Fruit fly (Drosophila melanogaster) whole organism, embryonic: ENCODE results near the gene CG13766.

ENCODE experiments used
- Aef1 ChIP-seq: fragments of 200-800 bp; sonication (Bioruptor generic); IDR thresholded peaks from 3 replicates; pipeline ENCODE4 v1.3.6; 2022; ENCODE audit warnings: missing biosample characterization, missing genetic modification characterization
- Asciz ChIP-seq: fragments of 200-800 bp; sonication (Bioruptor generic); optimal IDR thresholded peaks from 2 replicates; lab custom pipeline; 2017; ENCODE audit warnings: missing biosample characterization, mild to moderate bottlenecking, missing genetic modification characterization, missing genetic modification reagents
- Blimp-1 ChIP-seq: fragments of 200-800 bp; sonication (Bioruptor generic); optimal IDR thresholded peaks from 3 replicates; lab custom pipeline; 2018; ENCODE audit warnings: missing biosample characterization, missing genetic modification characterization, mild to moderate bottlenecking, moderate library complexity, missing genetic modification reagents
- Bteb2 ChIP-seq: fragments of 200-800 bp; sonication (Bioruptor generic); optimal IDR thresholded peaks from 2 replicates; lab custom pipeline; 2016; ENCODE audit warnings: missing biosample characterization, missing genetic modification characterization
- C15 ChIP-seq: fragments of 200-800 bp; sonication (Bioruptor generic); IDR thresholded peaks from 3 replicates; pipeline ENCODE4 v1.3.6; 2022; ENCODE audit warnings: missing biosample characterization, missing genetic modification characterization
- CG10565 ChIP-seq: fragments of 200-800 bp; sonication (Bioruptor generic); optimal IDR thresholded peaks from 3 replicates; lab custom pipeline; 2016; ENCODE audit warnings: missing biosample characterization, mild to moderate bottlenecking, missing genetic modification characterization
- CG10654 ChIP-seq: fragments of 200-800 bp; sonication (Bioruptor generic); optimal IDR thresholded peaks from 2 replicates; lab custom pipeline; 2016; ENCODE audit warnings: missing biosample characterization, missing genetic modification characterization
- CG11247 ChIP-seq: fragments of 200-800 bp; sonication (Bioruptor generic); IDR thresholded peaks from 2 replicates; pipeline ENCODE4 v1.3.6; 2022; ENCODE audit warnings: missing biosample characterization, missing genetic modification characterization
- CG12299 ChIP-seq: fragments of 200-800 bp; sonication (Bioruptor generic); optimal IDR thresholded peaks from 2 replicates; lab custom pipeline; 2018; ENCODE audit warnings: missing biosample characterization, mild to moderate bottlenecking, missing genetic modification characterization
- CG2199 ChIP-seq: fragments of 200-800 bp; sonication (Bioruptor generic); IDR thresholded peaks from 3 replicates; pipeline ENCODE4 v1.3.6; 2022; ENCODE audit warnings: missing biosample characterization, missing genetic modification characterization
- CG2875 ChIP-seq: fragments of 200-800 bp; sonication (Bioruptor generic); optimal IDR thresholded peaks from 2 replicates; lab custom pipeline; 2017; ENCODE audit warnings: missing biosample characterization, mild to moderate bottlenecking, missing genetic modification characterization, missing genetic modification reagents
- CG30020 ChIP-seq: fragments of 200-800 bp; optimal IDR thresholded peaks from 2 replicates; lab custom pipeline; 2019; ENCODE audit warnings: missing biosample characterization, mild to moderate bottlenecking, missing genetic modification characterization, moderate library complexity
- CG31388 ChIP-seq: fragments of 200-800 bp; sonication (Bioruptor generic); optimal IDR thresholded peaks from 2 replicates; lab custom pipeline; 2016; ENCODE audit warnings: missing biosample characterization, missing genetic modification characterization
- CG32767 ChIP-seq: fragments of 200-800 bp; sonication (Bioruptor generic); IDR thresholded peaks from 2 replicates; pipeline ENCODE4 v1.3.6; 2022; ENCODE audit warnings: missing biosample characterization, missing genetic modification characterization
- CG4424 ChIP-seq: fragments of 200-800 bp; sonication (Bioruptor generic); optimal IDR thresholded peaks from 3 replicates; lab custom pipeline; 2016; ENCODE audit warnings: missing biosample characterization, missing genetic modification characterization
- CG4617 ChIP-seq: fragments of 200-800 bp; sonication (Bioruptor generic); optimal IDR thresholded peaks from 3 replicates; lab custom pipeline; 2016; ENCODE audit warnings: missing biosample characterization, missing genetic modification characterization, borderline replicate concordance
- CG7556 ChIP-seq: fragments of 200-800 bp; sonication (Bioruptor generic); optimal IDR thresholded peaks from 2 replicates; lab custom pipeline; 2017; ENCODE audit warnings: missing biosample characterization, mild to moderate bottlenecking, missing genetic modification characterization
- CG7745 ChIP-seq: fragments of 200-800 bp; sonication (Bioruptor generic); optimal IDR thresholded peaks from 2 replicates; lab custom pipeline; 2018; ENCODE audit warnings: missing biosample characterization, mild to moderate bottlenecking, missing genetic modification characterization, moderate library complexity
- CG9797 ChIP-seq: fragments of 200-800 bp; sonication (Bioruptor generic); optimal IDR thresholded peaks from 3 replicates; lab custom pipeline; 2018; ENCODE audit warnings: missing biosample characterization, mild to moderate bottlenecking, missing genetic modification characterization
- CG9876 ChIP-seq: fragments of 200-800 bp; sonication (Bioruptor generic); optimal IDR thresholded peaks from 2 replicates; lab custom pipeline; 2016; ENCODE audit warnings: missing biosample characterization, missing genetic modification characterization
- Deaf1 ChIP-seq: fragments of 200-800 bp; optimal IDR thresholded peaks from 3 replicates; lab custom pipeline; 2019; ENCODE audit warnings: missing biosample characterization, mild to moderate bottlenecking, missing genetic modification characterization, moderate library complexity
- Ets65A ChIP-seq: fragments of 200-800 bp; sonication (Bioruptor generic); peaks from one replicate; lab custom pipeline; 2016; ENCODE audit warnings: missing biosample characterization, missing genetic modification characterization
- Gsc ChIP-seq: fragments of 200-800 bp; sonication (Bioruptor generic); IDR thresholded peaks from 2 replicates; pipeline ENCODE4 v1.3.6; 2022; ENCODE audit warnings: missing biosample characterization, missing genetic modification characterization
- Hr78 ChIP-seq, 2 experiments: fragments of 200-800 bp in 1 of 2; fragments of >200 bp in 1 of 2; sonication (Bioruptor generic) in 1 of 2; optimal IDR thresholded peaks; 2 replicates each; lab custom pipeline; 2017 to 2019; ENCODE audit warnings: missing biosample characterization in 2 of 2, missing genetic modification characterization in 2 of 2, mild to moderate bottlenecking in 1 of 2, moderate library complexity in 1 of 2
- Mrtf ChIP-seq: fragments of 200-800 bp; sonication (Bioruptor generic); IDR thresholded peaks from 3 replicates; pipeline ENCODE4 v1.3.6; 2022; ENCODE audit warnings: missing biosample characterization, missing genetic modification characterization
- NFAT ChIP-seq: fragments of 200-800 bp; sonication (Bioruptor generic); IDR thresholded peaks from 2 replicates; pipeline ENCODE4 v1.3.6; 2022; ENCODE audit warnings: missing biosample characterization, missing genetic modification characterization
- NK7.1 ChIP-seq: fragments of 200-800 bp; sonication (Bioruptor generic); optimal IDR thresholded peaks from 3 replicates; lab custom pipeline; 2016; ENCODE audit warnings: missing biosample characterization, missing genetic modification characterization
- Neu2 ChIP-seq: fragments of 200-800 bp; sonication (Bioruptor generic); optimal IDR thresholded peaks from 3 replicates; lab custom pipeline; 2016; ENCODE audit warnings: missing biosample characterization, missing genetic modification characterization, borderline replicate concordance
- Pdp1 ChIP-seq, 2 experiments: fragments of 200-800 bp; sonication (Bioruptor generic); optimal IDR thresholded peaks; 3 replicates each; lab custom pipeline; 2016; ENCODE audit warnings: missing biosample characterization in 2 of 2, missing genetic modification characterization in 2 of 2, mild to moderate bottlenecking in 1 of 2, moderate library complexity in 1 of 2
- Usf ChIP-seq: fragments of 200-800 bp; sonication (Bioruptor generic); optimal IDR thresholded peaks from 2 replicates; lab custom pipeline; 2017; ENCODE audit warnings: missing genotype, missing biosample characterization, missing genetic modification characterization
- btn ChIP-seq: fragments of 200-800 bp; sonication (Bioruptor generic); optimal IDR thresholded peaks from 2 replicates; lab custom pipeline; 2016; ENCODE audit warnings: missing biosample characterization, missing genetic modification characterization
- caup ChIP-seq: fragments of 200-800 bp; sonication (Bioruptor generic); optimal IDR thresholded peaks from 3 replicates; lab custom pipeline; 2017; ENCODE audit warnings: missing biosample characterization, mild to moderate bottlenecking, missing genetic modification characterization, moderate library complexity; ENCODE audit not compliant: severe bottlenecking
- crol ChIP-seq: fragments of 200-800 bp; sonication (Bioruptor generic); IDR thresholded peaks from 2 replicates; pipeline ENCODE4 v1.3.6; 2022; ENCODE audit warnings: missing biosample characterization, missing genetic modification characterization
- danr ChIP-seq: fragments of 200-800 bp; sonication (Bioruptor generic); IDR thresholded peaks from 2 replicates; pipeline ENCODE4 v1.3.6; 2022; ENCODE audit warnings: missing biosample characterization, missing genetic modification characterization
- grn ChIP-seq: fragments of 200-800 bp; sonication (Bioruptor generic); optimal IDR thresholded peaks from 3 replicates; lab custom pipeline; 2017; ENCODE audit warnings: missing biosample characterization, missing genetic modification characterization
- hkb ChIP-seq, 2 experiments: fragments of 200-800 bp in 1 of 2; fragments of >200 bp in 1 of 2; sonication (Bioruptor generic) in 1 of 2; IDR thresholded peaks in 1 of 2; optimal IDR thresholded peaks in 1 of 2; 2 replicates each; pipeline versions ENCODE4 v1.3.6 to Lab custom; 2017 to 2022; ENCODE audit warnings: missing biosample characterization in 1 of 2, missing genetic modification characterization in 1 of 2
- hth ChIP-seq: fragments of >200 bp; optimal IDR thresholded peaks from 2 replicates; lab custom pipeline; 2017; ENCODE audit warnings: inconsistent platforms
- jigr1 ChIP-seq: fragments of 200-800 bp; sonication (Bioruptor generic); IDR thresholded peaks from 3 replicates; pipeline ENCODE4 v1.3.6; 2022; ENCODE audit warnings: missing biosample characterization, missing genetic modification characterization
- kni ChIP-seq: fragments of 200-800 bp; sonication (Bioruptor generic); optimal IDR thresholded peaks from 3 replicates; lab custom pipeline; 2017; ENCODE audit warnings: mild to moderate bottlenecking, missing biosample characterization, missing genetic modification reagents, missing genetic modification characterization
- mld ChIP-seq: fragments of 200-800 bp; sonication (Bioruptor generic); IDR thresholded peaks from 3 replicates; pipeline ENCODE4 v1.3.6; 2022; ENCODE audit warnings: missing biosample characterization, missing genetic modification characterization; ENCODE audit not compliant: partially characterized antibody
- oc ChIP-seq: fragments of 200-800 bp; sonication (Bioruptor generic); optimal IDR thresholded peaks from 2 replicates; lab custom pipeline; 2018; ENCODE audit warnings: missing biosample characterization, mild to moderate bottlenecking, missing genetic modification characterization, moderate library complexity
- org-1 ChIP-seq: fragments of 200-800 bp; sonication (Bioruptor generic); optimal IDR thresholded peaks from 2 replicates; lab custom pipeline; 2017; ENCODE audit warnings: missing biosample characterization, missing genetic modification characterization
- phol ChIP-seq: fragments of 200-800 bp; sonication (Bioruptor generic); optimal IDR thresholded peaks from 3 replicates; lab custom pipeline; 2018; ENCODE audit warnings: missing biosample characterization, mild to moderate bottlenecking, missing genetic modification characterization, moderate library complexity
- pros ChIP-seq: fragments of 200-800 bp; sonication (Bioruptor generic); optimal IDR thresholded peaks from 3 replicates; lab custom pipeline; 2019; ENCODE audit warnings: missing biosample characterization, mild to moderate bottlenecking, missing genetic modification characterization, moderate library complexity
- psq ChIP-seq: fragments of 200-800 bp; sonication (Bioruptor generic); optimal IDR thresholded peaks from 2 replicates; lab custom pipeline; 2017; ENCODE audit warnings: missing biosample characterization, missing genetic modification characterization
- sqz ChIP-seq: fragments of 200-800 bp; sonication (Bioruptor generic); optimal IDR thresholded peaks from 3 replicates; lab custom pipeline; 2018; ENCODE audit warnings: missing biosample characterization, mild to moderate bottlenecking, missing genetic modification characterization
- stc ChIP-seq: fragments of 200-800 bp; sonication (Bioruptor generic); IDR thresholded peaks from 2 replicates; pipeline ENCODE4 v1.3.6; 2022; ENCODE audit warnings: missing biosample characterization, missing genetic modification characterization
- tap ChIP-seq: fragments of 200-800 bp; optimal IDR thresholded peaks from 3 replicates; lab custom pipeline; 2019; ENCODE audit warnings: missing biosample characterization, mild to moderate bottlenecking, missing genetic modification characterization, moderate library complexity
- usp ChIP-seq: fragments of >200 bp; optimal IDR thresholded peaks from 2 replicates; lab custom pipeline; 2017; ENCODE audit warnings: missing biosample characterization, missing genetic modification characterization
- wor ChIP-seq: fragments of 200-800 bp; sonication (Bioruptor generic); IDR thresholded peaks from 2 replicates; pipeline ENCODE4 v1.3.6; 2022; ENCODE audit warnings: missing biosample characterization, missing genetic modification characterization

The CG13766 gene

DNA sequence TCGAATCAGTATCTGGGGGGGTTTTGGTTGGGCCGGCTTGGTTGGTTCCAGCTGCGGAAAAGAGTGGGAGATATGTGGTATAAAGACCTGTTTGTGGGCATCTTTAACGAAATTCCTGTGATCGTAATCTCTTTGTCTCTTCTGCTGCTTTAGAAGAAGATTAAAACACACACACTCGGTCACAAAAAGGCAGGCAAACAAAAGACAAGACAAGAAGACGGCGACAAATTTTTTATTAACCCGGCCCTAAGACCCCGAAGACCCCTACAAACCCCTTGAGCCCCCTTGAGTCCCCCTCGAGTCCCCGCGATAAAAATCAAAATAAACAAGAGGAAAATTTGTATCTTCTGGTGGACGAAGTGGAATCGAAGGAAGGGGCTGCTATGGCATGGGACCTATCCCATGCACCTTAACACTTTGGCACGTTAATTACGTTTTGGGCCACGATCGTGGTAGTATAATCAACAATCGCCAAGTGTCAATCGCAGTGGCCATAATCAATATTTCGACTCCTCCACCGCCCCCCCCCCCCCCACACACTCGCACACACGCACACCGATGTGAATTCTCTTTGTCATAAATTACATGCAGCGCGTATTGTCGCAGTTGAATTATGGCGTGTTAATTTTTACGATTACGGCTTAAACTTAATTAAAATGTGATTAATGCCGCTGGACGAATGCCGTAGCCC lies 31.7 kb downstream of the CG13766 start (continued):
- TF ChIP-seq btn (no peak), CG4424 (GFP tag; lab: Kevin White, UChicago) (no peak), Ets65A (GFP tag; lab: Kevin White, UChicago) (peak; percentile 46), pros (GFP tag; lab: Kevin White, UChicago) (peak; percentile 94), CG7556 (GFP tag; lab: Kevin White, UChicago) (no peak), Usf (no peak), Neu2 (GFP tag; lab: Kevin White, UChicago) (no peak), C15 (GFP tag; lab: Robert Waterston, UW) (no peak), phol (tag; lab: Kevin White, UChicago) (no peak), Mrtf (GFP tag; lab: Robert Waterston, UW) (no peak), crol (peak; percentile 84), CG2199 (no peak), CG9797 (GFP tag; lab: Kevin White, UChicago) (no peak), Aef1 (GFP tag; lab: Robert Waterston, UW) (no peak), CG31388 (no peak), hth (no peak), jigr1 (GFP tag; lab: Robert Waterston, UW) (no peak), danr (no peak), Bteb2 (GFP tag; lab: Kevin White, UChicago) (no peak), Deaf1 (no peak), Blimp-1 (no peak), CG2875 (GFP tag; lab: Kevin White, UChicago) (no peak), CG30020 (tag; lab: Kevin White, UChicago) (no peak), Gsc (no peak), sqz (GFP tag; lab: Kevin White, UChicago) (peak; percentile 41), CG9876 (GFP tag; lab: Kevin White, UChicago) (no peak), psq (GFP tag; lab: Kevin White, UChicago) (no peak), hkb (optimal IDR thresholded peaks at IDR 0.05; lab: Kevin White, UChicago) (no peak), hkb (GFP tag; IDR thresholded peaks at IDR 0.05; lab: Robert Waterston, UW) (no peak), Asciz (GFP tag; lab: Kevin White, UChicago) (no peak), NK7.1 (no peak), wor (GFP tag; lab: Robert Waterston, UW) (no peak), CG10565 (GFP tag; lab: Kevin White, UChicago) (no peak), NFAT (no peak), CG11247 (GFP tag; lab: Robert Waterston, UW) (no peak), tap (no peak), CG32767 (GFP tag; lab: Robert Waterston, UW) (no peak), org-1 (GFP tag; lab: Kevin White, UChicago) (no peak), usp (GFP tag; lab: Kevin White, UChicago) (no peak), grn (GFP tag; lab: Kevin White, UChicago) (peak; percentile 96), oc (tag; lab: Kevin White, UChicago) (peak; percentile 80), kni (GFP tag; lab: Kevin White, UChicago) (peak; percentile 58), Hr78 (GFP tag; optimal IDR thresholded peaks at IDR 0.05; lab: Kevin White, UChicago) (peak in 1 of 2 experiments; percentile 23), CG10654 (GFP tag; lab: Kevin White, UChicago) (no peak), CG7745 (tag; lab: Kevin White, UChicago) (peak; percentile 71), Pdp1 (GFP tag; optimal IDR thresholded peaks at IDR 0.05; lab: Kevin White, UChicago) (no peak), CG4617 (no peak), mld (no peak), caup (GFP tag; lab: Kevin White, UChicago) (no peak), stc (no peak), CG12299 (tag; lab: Kevin White, UChicago) (no peak)
